Worm (Caenorhabditis elegans): ENCODE results near the gene T12C9.7.

DNA sequence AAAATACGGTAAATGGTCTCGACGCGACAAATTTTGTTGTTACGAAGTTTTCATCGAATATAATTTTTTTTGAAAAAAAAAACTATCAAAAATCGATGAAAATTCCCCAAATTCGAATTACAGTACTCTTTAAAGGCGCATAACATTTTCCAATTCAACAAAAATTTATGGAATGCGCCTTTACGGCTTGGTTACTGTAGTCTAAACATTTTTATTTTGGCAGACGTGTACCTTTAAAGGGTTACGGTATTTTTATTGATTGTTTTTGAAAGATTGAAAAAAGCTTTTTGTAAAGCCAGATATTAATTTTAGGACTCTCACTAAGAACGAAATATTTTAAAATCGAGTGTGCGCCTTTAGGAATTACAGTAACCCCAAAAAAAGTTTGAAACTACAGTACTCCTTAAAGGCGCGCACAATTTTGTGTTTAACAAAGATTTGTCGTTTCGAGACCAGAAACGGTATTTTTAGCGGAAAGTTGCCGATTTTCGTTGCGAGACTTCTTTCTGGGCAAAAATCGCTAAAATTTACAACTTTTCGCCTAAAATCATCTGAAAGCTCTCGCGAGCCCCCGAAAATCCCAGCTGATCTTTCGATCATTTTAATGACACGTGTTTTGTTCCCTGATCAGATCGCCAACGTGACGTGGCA lies 13.4 kb upstream of the T12C9.7 start:
- no peak for TF ChIP-seq akir-1 (GFP tag; optimal IDR thresholded peaks at IDR 0.05)
- TF ChIP-seq bed-2 (GFP tag; IDR thresholded peaks at IDR 0.05), result no peak
- TF ChIP-seq aptf-2 (GFP tag; conservative IDR thresholded peaks at IDR 0.05), result no peak
- no peak for TF ChIP-seq snpc-4 (GFP tag; optimal IDR thresholded peaks at IDR 0.05)
- TF ChIP-seq snpc-4 (tag; optimal IDR thresholded peaks at IDR 0.05), result no peak
- no peak for TF ChIP-seq pha-4 (tag; optimal IDR thresholded peaks at IDR 0.05)

Measured in whole organism, young adult.